Fruit fly (Drosophila melanogaster): ENCODE results near the gene CG43133.

CG43133 gene

dm6 chrX:18085470-18085797 lies 44.5 kb downstream of the CG43133 start, which contains the start of gene Ada3:
Gene Ada3, plus strand, starts transcription at chrX:18085761.
- TF ChIP-seq CG17801 (GFP tag; optimal IDR thresholded peaks at IDR 0.05; ENCODE audit: partially characterized antibody) = peak; percentile 76

- TF ChIP-seq CG17801 (GFP tag; optimal IDR thresholded peaks at IDR 0.05; ENCODE audit: partially characterized antibody) = no peak
These were observed 45.1 kb downstream of the CG43133 start for dm6 chrX:18084614-18085469.

- TF ChIP-seq CG17801 (GFP tag; optimal IDR thresholded peaks at IDR 0.05; ENCODE audit: partially characterized antibody) = no peak
These were observed 46.2 kb downstream of the CG43133 start for dm6 chrX:18083528-18084365.

- no peak for TF ChIP-seq CG17801 (GFP tag; optimal IDR thresholded peaks at IDR 0.05; ENCODE audit: partially characterized antibody)
These were observed 47.3 kb downstream of the CG43133 start for dm6 chrX:18082674-18083073.
